Worm (Caenorhabditis elegans): ENCODE measurements around the gene F35E8.9.

The F35E8.9 gene

ce11 chrV:15892696-15893095 is 24.7 kb downstream of the F35E8.9 start, which contains the start of gene T06C12.11:
TSS of gene T06C12.11 (plus strand) at chrV:15892996.
- TF ChIP-seq nhr-71 (tag; optimal IDR thresholded peaks at IDR 0.05) = no peak
- no peak for TF ChIP-seq nhr-76 (tag; optimal IDR thresholded peaks at IDR 0.05)
- TF ChIP-seq snpc-4 (tag; optimal IDR thresholded peaks at IDR 0.05) = no peak
- TF ChIP-seq ets-5 (GFP tag; IDR thresholded peaks at IDR 0.05) = no peak
- TF ChIP-seq efl-3 (GFP tag; optimal IDR thresholded peaks at IDR 0.05) = no peak

ce11 chrV:15891761-15892160 is 25.6 kb downstream of the F35E8.9 start, which contains the start of gene T06C12.12:
TSS of gene T06C12.12 (plus strand) at chrV:15892061.
- TF ChIP-seq sptf-1 (tag; optimal IDR thresholded peaks at IDR 0.05) = no peak
- no peak for TF ChIP-seq egl-13 (tag; optimal IDR thresholded peaks at IDR 0.05)
- TF ChIP-seq ceh-8 (GFP tag; optimal IDR thresholded peaks at IDR 0.05) = no peak

ce11 chrV:15891279-15891678 is 26.1 kb downstream of the F35E8.9 start:
- TF ChIP-seq tbx-2 (tag; optimal IDR thresholded peaks at IDR 0.05) = no peak
- peak; percentile 57 for TF ChIP-seq elt-2 (tag; optimal IDR thresholded peaks at IDR 0.05)
- TF ChIP-seq ets-5 (GFP tag; IDR thresholded peaks at IDR 0.05) = no peak
- no peak for TF ChIP-seq egl-13 (tag; optimal IDR thresholded peaks at IDR 0.05)
- TF ChIP-seq lin-35 (GFP tag; optimal IDR thresholded peaks at IDR 0.05) = peak in 1 of 2 experiments; percentile 27
- TF ChIP-seq fkh-4 (tag; optimal IDR thresholded peaks at IDR 0.05; ENCODE audit: borderline replicate concordance) = no peak
- peak; percentile 10 for TF ChIP-seq fkh-8 (tag; optimal IDR thresholded peaks at IDR 0.05)
- TF ChIP-seq lin-14 (GFP tag; optimal IDR thresholded peaks at IDR 0.05) = peak; percentile 23
- TF ChIP-seq fkh-10 (GFP tag; optimal IDR thresholded peaks at IDR 0.05) = no peak
- TF ChIP-seq nhr-85 (tag) = no peak
- no peak for TF ChIP-seq lir-3 (tag; optimal IDR thresholded peaks at IDR 0.05; ENCODE audit: poor library complexity)
- TF ChIP-seq lin-39 (tag; optimal IDR thresholded peaks at IDR 0.05) = no peak
- no peak for TF ChIP-seq nhr-20 (tag; optimal IDR thresholded peaks at IDR 0.05)

- no peak for TF ChIP-seq egl-13 (tag; optimal IDR thresholded peaks at IDR 0.05)
- peak; percentile 57 for TF ChIP-seq elt-2 (tag; optimal IDR thresholded peaks at IDR 0.05)
Observed at ce11 chrV:15890115-15890514, 27.2 kb downstream of the F35E8.9 start.

- TF ChIP-seq fos-1 (tag; optimal IDR thresholded peaks at IDR 0.05) (no peak), elt-2 (tag; optimal IDR thresholded peaks at IDR 0.05) (peak; percentile 24), lin-35 (GFP tag; optimal IDR thresholded peaks at IDR 0.05) (no peak)
Observed at ce11 chrV:15888751-15889150, 28.6 kb downstream of the F35E8.9 start, which contains the start of gene cgt-1. TSS of gene cgt-1 (minus strand) at chrV:15888851.

ce11 chrV:15887708-15888295 is 29.6 kb downstream of the F35E8.9 start:
- TF ChIP-seq fkh-4 (tag; optimal IDR thresholded peaks at IDR 0.05; ENCODE audit: borderline replicate concordance) = no peak
- TF ChIP-seq skn-1 (tag; optimal IDR thresholded peaks at IDR 0.05) = no peak
- TF ChIP-seq dpl-1 (GFP tag; optimal IDR thresholded peaks at IDR 0.05) = no peak
- TF ChIP-seq nhr-77 (tag; optimal IDR thresholded peaks at IDR 0.05) = no peak
- TF ChIP-seq grh-1 (GFP tag; IDR thresholded peaks at IDR 0.05) = no peak
- peak; percentile 19 for TF ChIP-seq tlp-1 (tag; optimal IDR thresholded peaks at IDR 0.05)
- peak; percentile 24 for TF ChIP-seq nhr-20 (tag; optimal IDR thresholded peaks at IDR 0.05)
- TF ChIP-seq xbp-1 (tag; optimal IDR thresholded peaks at IDR 0.05) = no peak
- no peak for TF ChIP-seq egl-27 (tag; optimal IDR thresholded peaks at IDR 0.05)
- TF ChIP-seq isw-1 (GFP tag; IDR thresholded peaks at IDR 0.05) = no peak
- TF ChIP-seq mep-1 (tag; optimal IDR thresholded peaks at IDR 0.05) = no peak
- peak in 1 of 2 experiments; percentile 25 for TF ChIP-seq lin-35 (GFP tag; optimal IDR thresholded peaks at IDR 0.05)
- no peak for TF ChIP-seq hlh-17 (GFP tag; optimal IDR thresholded peaks at IDR 0.05; ENCODE audit: borderline replicate concordance)
- TF ChIP-seq lin-39 (tag; optimal IDR thresholded peaks at IDR 0.05) = no peak
- peak; percentile 87 for TF ChIP-seq elt-2 (tag; optimal IDR thresholded peaks at IDR 0.05)
- TF ChIP-seq sup-37 (GFP tag; optimal IDR thresholded peaks at IDR 0.05) = no peak
- TF ChIP-seq lin-13 (GFP tag; optimal IDR thresholded peaks at IDR 0.05) = no peak
- TF ChIP-seq aly-2 (tag; optimal IDR thresholded peaks at IDR 0.05) = no peak
- TF ChIP-seq nhr-237 (tag; optimal IDR thresholded peaks at IDR 0.05) = no peak
- TF ChIP-seq elt-3 (tag; optimal IDR thresholded peaks at IDR 0.05) = no peak
- TF ChIP-seq ztf-11 (tag; optimal IDR thresholded peaks at IDR 0.05) = no peak
- TF ChIP-seq blmp-1 (tag; optimal IDR thresholded peaks at IDR 0.05) = no peak
- TF ChIP-seq ceh-63 (GFP tag; optimal IDR thresholded peaks at IDR 0.05) = no peak
- no peak for TF ChIP-seq nhr-85 (tag)
- no peak for TF ChIP-seq ets-5 (GFP tag; IDR thresholded peaks at IDR 0.05)
- peak; percentile 18 for TF ChIP-seq nhr-90 (tag; optimal IDR thresholded peaks at IDR 0.05; ENCODE audit: poor library complexity)
- TF ChIP-seq ztf-4 (tag; optimal IDR thresholded peaks at IDR 0.05) = no peak
